Worm (Caenorhabditis elegans) whole organism, young adult: ENCODE measurements around the gene Y75B8A.13.
A peak's percentile ranks its signal among the peaks of the same experiment; 100 is the strongest.

ENCODE experiments used
- B0035.1 ChIP-seq: sonication (generic microtip); optimal IDR thresholded peaks from 2 replicates; lab custom pipeline; 2016; ENCODE audit warnings: missing genetic modification characterization, mild to moderate bottlenecking, missing compliant biosample characterization, missing genotype, missing genetic modification reagents
- B0261.1 ChIP-seq: sonication (generic microtip); optimal IDR thresholded peaks from 2 replicates; lab custom pipeline; 2016; ENCODE audit warnings: mild to moderate bottlenecking, missing genetic modification characterization, moderate library complexity, missing compliant biosample characterization
- B0336.3 ChIP-seq: fragments of 200-800 bp; sonication (Bioruptor generic); IDR thresholded peaks from 2 replicates; pipeline ENCODE4 v1.3.6; 2022; ENCODE audit warnings: missing genetic modification characterization, missing compliant biosample characterization
- C17E4.6 ChIP-seq: fragments of 200-800 bp; sonication (Bioruptor generic); IDR thresholded peaks from 2 replicates; pipeline ENCODE4 v1.3.6; 2022; ENCODE audit warnings: missing genetic modification reagents, missing genetic modification characterization, missing compliant biosample characterization
- D2030.7 ChIP-seq: fragments of 200-800 bp; sonication (Bioruptor generic); IDR thresholded peaks from 2 replicates; pipeline ENCODE4 v1.3.6; 2022; ENCODE audit warnings: missing genetic modification reagents, missing genetic modification characterization, missing compliant biosample characterization
- F33H1.4 ChIP-seq: fragments of 200-800 bp; sonication (Bioruptor generic); IDR thresholded peaks from 2 replicates; pipeline ENCODE4 v1.3.6; 2022; ENCODE audit warnings: missing genetic modification reagents, missing genetic modification characterization, missing compliant biosample characterization
- F37B4.10 ChIP-seq: fragments of 200-800 bp; sonication (Bioruptor generic); IDR thresholded peaks from 2 replicates; pipeline ENCODE4 v1.3.6; 2022; ENCODE audit warnings: missing genetic modification characterization, missing compliant biosample characterization
- F52B5.7 ChIP-seq: sonication (generic microtip); optimal IDR thresholded peaks from 2 replicates; lab custom pipeline; 2016; ENCODE audit warnings: mild to moderate bottlenecking, missing genetic modification characterization, missing compliant biosample characterization
- K11D2.4 ChIP-seq: fragments of 200-800 bp; sonication (Bioruptor generic); IDR thresholded peaks from 2 replicates; pipeline ENCODE4 v1.3.6; 2022; ENCODE audit warnings: missing genetic modification reagents, missing genetic modification characterization, missing compliant biosample characterization
- Y95B8A.8 ChIP-seq: fragments of 200-800 bp; sonication (Bioruptor generic); IDR thresholded peaks from 2 replicates; pipeline ENCODE4 v1.3.6; 2022; ENCODE audit warnings: missing genetic modification reagents, missing genetic modification characterization, missing compliant biosample characterization
- ZK185.1 ChIP-seq: sonication (generic microtip); optimal IDR thresholded peaks from 2 replicates; lab custom pipeline; 2016; ENCODE audit warnings: mild to moderate bottlenecking, missing genetic modification characterization, missing compliant biosample characterization; ENCODE audit not compliant: poor library complexity, severe bottlenecking
- ama-1 ChIP-seq, 3 experiments: fragments of 150-350 bp in 1 of 3; sonication (generic microtip) in 2 of 3; optimal IDR thresholded peaks; 2 replicates each; lab custom pipeline; 2014 to 2018; ENCODE audit warnings: missing biosample characterization in 2 of 3, missing genetic modification characterization in 2 of 3, missing genetic modification reagents in 2 of 3
- aptf-2 ChIP-seq: fragments of 200-800 bp; sonication (Bioruptor generic); conservative IDR thresholded peaks from 2 replicates; pipeline ENCODE4 v1.3.6; 2022; ENCODE audit warnings: missing genetic modification reagents, missing genetic modification characterization, missing compliant biosample characterization
- cebp-1 ChIP-seq, 2 experiments: fragments of 200-800 bp in 1 of 2; sonication (Bioruptor generic) in 1 of 2; sonication (generic microtip) in 1 of 2; IDR thresholded peaks in 1 of 2; optimal IDR thresholded peaks in 1 of 2; 2 replicates each; pipeline versions ENCODE4 v1.3.6 to Lab custom; 2017 to 2022; ENCODE audit warnings: missing compliant biosample characterization in 2 of 2, missing genetic modification characterization in 2 of 2, mild to moderate bottlenecking in 1 of 2, missing genetic modification reagents in 1 of 2, moderate library complexity in 1 of 2
- ceh-40 ChIP-seq: fragments of 200-800 bp; sonication (Bioruptor generic); IDR thresholded peaks from 2 replicates; pipeline ENCODE4 v1.3.6; 2022; ENCODE audit warnings: missing genetic modification characterization, missing compliant biosample characterization
- ceh-91 ChIP-seq: fragments of 200-800 bp; sonication (Bioruptor generic); IDR thresholded peaks from 2 replicates; pipeline ENCODE4 v1.3.6; 2022; ENCODE audit warnings: missing genetic modification reagents, missing genetic modification characterization, missing compliant biosample characterization
- die-1 ChIP-seq: sonication (generic microtip); optimal IDR thresholded peaks from 2 replicates; lab custom pipeline; 2016; ENCODE audit warnings: missing genotype, mild to moderate bottlenecking, missing genetic modification characterization, missing compliant biosample characterization
- dpff-1 ChIP-seq: sonication (generic microtip); optimal IDR thresholded peaks from 2 replicates; lab custom pipeline; 2017; ENCODE audit warnings: mild to moderate bottlenecking, missing genetic modification characterization, missing compliant biosample characterization
- egl-18 ChIP-seq: fragments of 200-800 bp; sonication (Bioruptor generic); IDR thresholded peaks from 2 replicates; pipeline ENCODE4 v1.3.6; 2022; ENCODE audit warnings: missing genetic modification reagents, missing genetic modification characterization, missing compliant biosample characterization
- ekl-4 ChIP-seq: fragments of 200-800 bp; sonication (Bioruptor generic); IDR thresholded peaks from 2 replicates; pipeline ENCODE4 v1.3.6; 2022; ENCODE audit warnings: missing genetic modification reagents, missing genetic modification characterization, missing compliant biosample characterization
- hlh-26 ChIP-seq: fragments of 200-800 bp; sonication (Bioruptor generic); conservative IDR thresholded peaks from 2 replicates; pipeline ENCODE4 v1.3.6; 2022; ENCODE audit warnings: missing genetic modification reagents, missing genetic modification characterization, missing compliant biosample characterization
- hmg-1.2 ChIP-seq: fragments of 200-800 bp; sonication (Bioruptor generic); IDR thresholded peaks from 2 replicates; pipeline ENCODE4 v1.3.6; 2022; ENCODE audit warnings: missing genetic modification reagents, missing genetic modification characterization, missing compliant biosample characterization
- hmg-20 ChIP-seq: fragments of 200-800 bp; sonication (Bioruptor generic); IDR thresholded peaks from 2 replicates; pipeline ENCODE4 v1.3.6; 2022; ENCODE audit warnings: missing genetic modification reagents, missing genetic modification characterization, missing compliant biosample characterization
- hsf-1 ChIP-seq: fragments of 200-800 bp; sonication (Bioruptor generic); IDR thresholded peaks from 2 replicates; pipeline ENCODE4 v1.3.6; 2022; ENCODE audit warnings: missing genetic modification reagents, missing genetic modification characterization, missing compliant biosample characterization
- lag-1 ChIP-seq: fragments of 200-800 bp; sonication (Bioruptor generic); IDR thresholded peaks from 2 replicates; pipeline ENCODE4 v1.3.6; 2022; ENCODE audit warnings: missing genetic modification reagents, missing genetic modification characterization, missing compliant biosample characterization
- let-607 ChIP-seq, 2 experiments: fragments of 200-800 bp in 1 of 2; sonication (Bioruptor generic) in 1 of 2; sonication (generic microtip) in 1 of 2; optimal IDR thresholded peaks; 2 replicates each; lab custom pipeline; 2016 to 2018; ENCODE audit warnings: mild to moderate bottlenecking in 2 of 2, missing compliant biosample characterization in 2 of 2, missing genetic modification characterization in 2 of 2, moderate library complexity in 2 of 2, missing genotype in 1 of 2
- lin-40 ChIP-seq: sonication (generic microtip); optimal IDR thresholded peaks from 2 replicates; lab custom pipeline; 2016; ENCODE audit warnings: missing genetic modification characterization, mild to moderate bottlenecking, missing compliant biosample characterization, missing genotype, missing genetic modification reagents
- lin-54 ChIP-seq: fragments of 200-800 bp; sonication (Bioruptor generic); optimal IDR thresholded peaks from 2 replicates; lab custom pipeline; 2018; ENCODE audit warnings: mild to moderate bottlenecking, missing genetic modification characterization, missing compliant biosample characterization
- lir-1 ChIP-seq: fragments of 200-800 bp; sonication (Bioruptor generic); conservative IDR thresholded peaks from 2 replicates; pipeline ENCODE4 v1.3.6; 2022; ENCODE audit warnings: missing genetic modification reagents, missing genetic modification characterization, missing compliant biosample characterization
- mcd-1 ChIP-seq: fragments of 200-800 bp; sonication (Bioruptor generic); IDR thresholded peaks from 2 replicates; pipeline ENCODE4 v1.3.6; 2022; ENCODE audit warnings: missing genetic modification reagents, missing genetic modification characterization, missing compliant biosample characterization
- nfya-1 ChIP-seq: sonication (generic microtip); optimal IDR thresholded peaks from 2 replicates; lab custom pipeline; 2017; ENCODE audit warnings: antibody characterized with exemption, missing compliant biosample characterization, missing genetic modification characterization, borderline replicate concordance; ENCODE audit not compliant: insufficient read depth
- nhr-80 ChIP-seq: sonication (generic microtip); optimal IDR thresholded peaks from 2 replicates; lab custom pipeline; 2016; ENCODE audit warnings: missing genetic modification characterization, missing compliant biosample characterization
- nhr-90 ChIP-seq: sonication (generic microtip); optimal IDR thresholded peaks from 2 replicates; lab custom pipeline; 2016; ENCODE audit warnings: missing genotype, mild to moderate bottlenecking, missing genetic modification characterization, missing compliant biosample characterization
- pbrm-1 ChIP-seq: fragments of 200-800 bp; sonication (Bioruptor generic); IDR thresholded peaks from 2 replicates; pipeline ENCODE4 v1.3.6; 2022; ENCODE audit warnings: missing genetic modification reagents, missing genetic modification characterization, missing compliant biosample characterization
- pha-4 ChIP-seq: fragments of 150-350 bp; sonication (generic microtip); optimal IDR thresholded peaks from 2 replicates; lab custom pipeline; 2014; ENCODE audit warnings: missing biosample characterization, missing genetic modification reagents, missing genetic modification characterization
- rcor-1 ChIP-seq: fragments of 200-800 bp; sonication (Bioruptor generic); IDR thresholded peaks from 2 replicates; pipeline ENCODE4 v1.3.6; 2022; ENCODE audit warnings: missing genetic modification reagents, missing genetic modification characterization, missing compliant biosample characterization
- rec-8 ChIP-seq, 2 experiments: sonication (generic microtip); optimal IDR thresholded peaks; 2 replicates each; lab custom pipeline; 2016; ENCODE audit warnings: mild to moderate bottlenecking in 2 of 2, missing genetic modification characterization in 2 of 2, missing genetic modification reagents in 2 of 2, missing genotype in 2 of 2, missing biosample characterization in 1 of 2, missing compliant biosample characterization in 1 of 2, moderate library complexity in 1 of 2
- sdz-38 ChIP-seq: sonication (generic microtip); optimal IDR thresholded peaks from 2 replicates; lab custom pipeline; 2016; ENCODE audit warnings: missing genotype, missing genetic modification characterization, missing compliant biosample characterization
- sea-2 ChIP-seq: fragments of 200-800 bp; sonication (Bioruptor generic); IDR thresholded peaks from 2 replicates; pipeline ENCODE4 v1.3.6; 2022; ENCODE audit warnings: missing genetic modification characterization, missing compliant biosample characterization
- snpc-1.3 ChIP-seq: sonication (generic microtip); optimal IDR thresholded peaks from 2 replicates; lab custom pipeline; 2017; ENCODE audit warnings: missing genetic modification characterization, mild to moderate bottlenecking, missing compliant biosample characterization, antibody characterized with exemption, moderate library complexity, missing genotype, missing genetic modification reagents; ENCODE audit not compliant: insufficient read depth
- tbp1 ChIP-seq: fragments of 200-800 bp; sonication (Bioruptor generic); optimal IDR thresholded peaks from 2 replicates; lab custom pipeline; 2018; ENCODE audit warnings: mild to moderate bottlenecking, missing genetic modification characterization, missing compliant biosample characterization
- tlf-1 ChIP-seq: fragments of 200-800 bp; sonication (Bioruptor generic); optimal IDR thresholded peaks from 2 replicates; lab custom pipeline; 2018; ENCODE audit warnings: mild to moderate bottlenecking, missing genetic modification characterization, missing compliant biosample characterization
- zfh-2 ChIP-seq: fragments of 200-800 bp; sonication (Bioruptor generic); conservative IDR thresholded peaks from 2 replicates; pipeline ENCODE4 v1.3.6; 2022; ENCODE audit warnings: missing genetic modification reagents, missing genetic modification characterization, missing compliant biosample characterization
- ztf-18 ChIP-seq: sonication (generic microtip); optimal IDR thresholded peaks from 2 replicates; lab custom pipeline; 2016; ENCODE audit warnings: missing genotype, mild to moderate bottlenecking, missing genetic modification characterization, missing compliant biosample characterization
- ztf-22 ChIP-seq: fragments of 200-800 bp; sonication (Bioruptor generic); optimal IDR thresholded peaks from 2 replicates; lab custom pipeline; 2018; ENCODE audit warnings: mild to moderate bottlenecking, missing genetic modification characterization, moderate library complexity, missing compliant biosample characterization
- ztf-28 ChIP-seq: fragments of 200-800 bp; sonication (Bioruptor generic); IDR thresholded peaks from 2 replicates; pipeline ENCODE4 v1.3.6; 2022; ENCODE audit warnings: missing genetic modification reagents, missing genetic modification characterization, missing compliant biosample characterization
- ztf-3 ChIP-seq: fragments of 200-800 bp; sonication (Bioruptor generic); optimal IDR thresholded peaks from 2 replicates; lab custom pipeline; 2018; ENCODE audit warnings: mild to moderate bottlenecking, missing genetic modification characterization, missing compliant biosample characterization
- ztf-6 ChIP-seq: fragments of 200-800 bp; sonication (Bioruptor generic); IDR thresholded peaks from 2 replicates; pipeline ENCODE4 v1.3.6; 2022; ENCODE audit warnings: missing genetic modification reagents, missing genetic modification characterization, missing compliant biosample characterization

Gene Y75B8A.13

ce11 chrIII:12225234-12225633 lies 9.7 kb upstream of the Y75B8A.13 start, which contains the start of gene gmn-1:
Gene gmn-1 (minus strand): TSS chrIII:12225331.
- TF ChIP-seq B0336.3 (GFP tag; lab: Robert Waterston, UW) (no peak), ekl-4 (GFP tag; lab: Robert Waterston, UW) (peak; percentile 44; the same call in 1 of the 2 replicates), ztf-28 (GFP tag; lab: Robert Waterston, UW) (peak; percentile 83), egl-18 (no peak), B0261.1 (no peak), hmg-1.2 (GFP tag; lab: Robert Waterston, UW) (peak; percentile 39), ztf-6 (no peak), ceh-40 (GFP tag; lab: Robert Waterston, UW) (no peak), cebp-1 (GFP tag; IDR thresholded peaks at IDR 0.05; lab: Robert Waterston, UW) (no peak), cebp-1 (tag; optimal IDR thresholded peaks at IDR 0.05; lab: Kevin White, UChicago) (no peak), F33H1.4 (GFP tag; lab: Robert Waterston, UW) (peak; percentile 93), zfh-2 (no peak), pbrm-1 (GFP tag; lab: Robert Waterston, UW) (no peak), K11D2.4 (GFP tag; lab: Robert Waterston, UW) (no peak), Y95B8A.8 (GFP tag; lab: Robert Waterston, UW) (peak; percentile 57; the same call in 1 of the 2 replicates), nfya-1 (tag; lab: Kevin White, UChicago) (no peak), tbp1 (GFP tag; lab: Kevin White, UChicago) (peak; percentile 42), ZK185.1 (tag; lab: Kevin White, UChicago) (no peak), ceh-91 (peak; percentile 87), F52B5.7 (tag; lab: Kevin White, UChicago) (no peak), tlf-1 (GFP tag; lab: Kevin White, UChicago) (peak; percentile 31), ztf-22 (no peak), hlh-26 (no peak), nhr-80 (no peak), lir-1 (GFP tag; lab: Robert Waterston, UW) (no peak), B0035.1 (no peak), rcor-1 (GFP tag; lab: Robert Waterston, UW) (peak; percentile 67), hmg-20 (GFP tag; lab: Robert Waterston, UW) (no peak), rec-8 (tag; optimal IDR thresholded peaks at IDR 0.05; lab: Kevin White, UChicago) (no peak), lin-40 (tag; lab: Kevin White, UChicago) (no peak), snpc-1.3 (peak; percentile 42), ama-1 (optimal IDR thresholded peaks at IDR 0.05; lab: Kevin White, UChicago) (no peak), ama-1 (GFP tag; optimal IDR thresholded peaks at IDR 0.05; lab: Kevin White, UChicago) (no peak), C17E4.6 (GFP tag; lab: Robert Waterston, UW) (no peak), dpff-1 (tag; lab: Kevin White, UChicago) (no peak), ztf-18 (tag; lab: Kevin White, UChicago) (no peak), let-607 (tag; optimal IDR thresholded peaks at IDR 0.05; lab: Kevin White, UChicago) (no peak), die-1 (tag; lab: Kevin White, UChicago) (no peak), sdz-38 (tag; lab: Kevin White, UChicago) (no peak), ztf-3 (GFP tag; lab: Kevin White, UChicago) (no peak), pha-4 (tag; lab: Kevin White, UChicago) (no peak), D2030.7 (GFP tag; lab: Robert Waterston, UW) (peak; percentile 88), lag-1 (GFP tag; lab: Robert Waterston, UW) (no peak), hsf-1 (0 out of 2 replicates have a peak, but pooled peaks have one; percentile 31), aptf-2 (GFP tag; lab: Robert Waterston, UW) (no peak), F37B4.10 (no peak), lin-54 (GFP tag; lab: Kevin White, UChicago) (peak; percentile 85), sea-2 (GFP tag; lab: Robert Waterston, UW) (no peak), nhr-90 (tag; lab: Kevin White, UChicago) (no peak), mcd-1 (GFP tag; lab: Robert Waterston, UW) (peak; percentile 76)
